Fruit fly (Drosophila melanogaster): ENCODE results near the gene CG14834.

Gene CG14834

DNA sequence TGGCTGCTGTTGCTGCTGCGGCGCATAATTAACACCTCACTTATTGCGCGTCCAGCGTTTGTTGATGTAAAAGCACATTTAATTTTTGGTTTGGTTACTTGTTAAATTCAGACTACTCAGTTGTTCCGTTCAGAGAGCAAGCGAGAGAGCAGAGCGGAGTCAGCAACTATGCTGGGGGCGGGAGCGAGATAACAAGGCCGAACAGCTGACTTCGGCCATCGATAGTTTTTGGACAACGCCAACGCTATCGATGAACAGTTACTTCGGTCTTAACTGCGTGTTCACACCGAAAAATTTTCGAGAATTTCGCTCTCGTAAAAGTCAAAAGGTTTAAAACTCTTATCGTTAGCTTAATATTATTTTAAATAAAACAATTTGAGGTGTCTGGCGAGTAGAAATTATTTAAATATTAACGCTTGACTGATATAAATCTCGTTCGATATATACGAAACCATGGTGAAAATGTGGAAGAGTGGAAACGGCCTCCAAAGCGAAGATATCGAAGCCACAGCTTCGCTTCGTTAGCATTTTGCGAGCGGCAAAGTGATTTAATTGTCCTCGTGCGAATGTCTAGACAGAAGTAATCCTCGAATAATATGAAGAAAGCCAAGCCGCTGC lies 34.5 kb upstream of the CG14834 start, which contains the start of the genes SMSr and smid (continued):
- TF ChIP-seq Lhr (GFP tag; optimal IDR thresholded peaks at IDR 0.05) (no peak), Asciz (GFP tag; optimal IDR thresholded peaks at IDR 0.05) (no peak), dan (GFP tag; IDR thresholded peaks at IDR 0.05) (no peak), CG10543 (GFP tag; optimal IDR thresholded peaks at IDR 0.05) (no peak), dmrt99B (tag; optimal IDR thresholded peaks at IDR 0.05) (peak; percentile 49), phol (tag; optimal IDR thresholded peaks at IDR 0.05) (peak; percentile 84), Usf (GFP tag; optimal IDR thresholded peaks at IDR 0.05) (peak; percentile 39), HLH3B (GFP tag; IDR thresholded peaks at IDR 0.05) (0 out of 2 replicates have a peak, but pooled peaks have one; percentile 22), cad (GFP tag; optimal IDR thresholded peaks at IDR 0.05) (no peak), CG17912 (GFP tag; optimal IDR thresholded peaks at IDR 0.05) (no peak), lbe (GFP tag; optimal IDR thresholded peaks at IDR 0.05) (peak; percentile 17), CG13287 (GFP tag; IDR thresholded peaks at IDR 0.05; ENCODE audit: partially characterized antibody) (peak; percentile 92), Dek (tag; optimal IDR thresholded peaks at IDR 0.05) (peak; percentile 48), CG11093 (GFP tag; IDR thresholded peaks at IDR 0.05) (0 out of 3 replicates have a peak, but pooled peaks have one; percentile 25), Dll (GFP tag; IDR thresholded peaks at IDR 0.05; ENCODE audit: partially characterized antibody) (peak; percentile 91), Ets65A (GFP tag) (peak; percentile 96), run (tag; optimal IDR thresholded peaks at IDR 0.05) (no peak), CG1024 (GFP tag; IDR thresholded peaks at IDR 0.05) (peak; percentile 28; the same call in 1 of the 2 replicates), ro (GFP tag; IDR thresholded peaks at IDR 0.05) (no peak), NfI (GFP tag; optimal IDR thresholded peaks at IDR 0.05) (peak; percentile 58), tx (GFP tag; optimal IDR thresholded peaks at IDR 0.05) (peak; percentile 60), CG7372 (GFP tag; IDR thresholded peaks at IDR 0.05) (peak; percentile 27), Optix (GFP tag; IDR thresholded peaks at IDR 0.05) (no peak), chif (GFP tag; optimal IDR thresholded peaks at IDR 0.05) (peak; percentile 4 to 63), CG8290 (GFP tag; optimal IDR thresholded peaks at IDR 0.05) (peak; percentile 45), CG8290 (tag; optimal IDR thresholded peaks at IDR 0.05) (peak in 1 of 2 experiments; percentile 4), Oli (tag; optimal IDR thresholded peaks at IDR 0.05) (peak; percentile 46), NFAT (GFP tag; IDR thresholded peaks at IDR 0.05) (no peak), CG12744 (GFP tag; optimal IDR thresholded peaks at IDR 0.05) (no peak), lola (GFP tag; optimal IDR thresholded peaks at IDR 0.05) (peak in 2 of 3 experiments; percentile 61 to 65), YL-1 (GFP tag; optimal IDR thresholded peaks at IDR 0.05) (peak; percentile 78), salm (tag; optimal IDR thresholded peaks at IDR 0.05) (no peak), mirr (GFP tag; optimal IDR thresholded peaks at IDR 0.05) (peak; percentile 19), Poxn (GFP tag; IDR thresholded peaks at IDR 0.05) (no peak), Hey (tag; optimal IDR thresholded peaks at IDR 0.05) (no peak), ssp (GFP tag; IDR thresholded peaks at IDR 0.05) (peak; percentile 95), fd102C (GFP tag; optimal IDR thresholded peaks at IDR 0.05) (no peak), stc (GFP tag; IDR thresholded peaks at IDR 0.05) (no peak), CG11560 (tag; IDR thresholded peaks at IDR 0.05) (no peak; the same call in 2 of the 3 replicates), seq (GFP tag; IDR thresholded peaks at IDR 0.05) (no peak), gsb-n (tag; optimal IDR thresholded peaks at IDR 0.05) (peak; percentile 65), grau (tag; optimal IDR thresholded peaks at IDR 0.05) (peak; percentile 73), C15 (GFP tag; IDR thresholded peaks at IDR 0.05) (no peak), Dad (GFP tag; optimal IDR thresholded peaks at IDR 0.05) (no peak), fru (optimal IDR thresholded peaks at IDR 0.05) (no peak), Xrp1 (GFP tag; IDR thresholded peaks at IDR 0.05) (peak; percentile 65), sens-2 (GFP tag; IDR thresholded peaks at IDR 0.05) (0 out of 2 replicates have a peak, but pooled peaks have one; percentile 22), ash1 (GFP tag; optimal IDR thresholded peaks at IDR 0.05) (no peak), Pdp1 (GFP tag; optimal IDR thresholded peaks at IDR 0.05) (peak; percentile 29 to 46), danr (GFP tag; IDR thresholded peaks at IDR 0.05) (peak; percentile 50; the same call in 1 of the 2 replicates), zfh2 (GFP tag; optimal IDR thresholded peaks at IDR 0.05) (peak; percentile 68)
